Fruit fly (Drosophila melanogaster): Measurements from ENCODE around the gene CG16704.

CG16704 gene

dm6 chr2L:3694920-3695319 lies 2.5 kb upstream of the CG16704 start, which contains the start of gene CG43165:
TSS of gene CG43165 (minus strand) at chr2L:3695020.
- TF ChIP-seq CG8765 (GFP tag; IDR thresholded peaks at IDR 0.05) (peak; percentile 22; the same call in 1 of the 2 replicates), Pdp1 (GFP tag; optimal IDR thresholded peaks at IDR 0.05) (peak in 1 of 2 experiments; percentile 12), HLH54F (GFP tag; optimal IDR thresholded peaks at IDR 0.05) (no peak)

- TF ChIP-seq sr (GFP tag; IDR thresholded peaks at IDR 0.05): no peak
- no peak for TF ChIP-seq peb (GFP tag; IDR thresholded peaks at IDR 0.05)
- no peak for TF ChIP-seq jumu (GFP tag; optimal IDR thresholded peaks at IDR 0.05)
- no peak for TF ChIP-seq CG17829 (tag; optimal IDR thresholded peaks at IDR 0.05)
- no peak for TF ChIP-seq HLH3B (GFP tag; IDR thresholded peaks at IDR 0.05)
- TF ChIP-seq CG11696 (GFP tag; IDR thresholded peaks at IDR 0.05): no peak
- no peak for TF ChIP-seq Trl (optimal IDR thresholded peaks at IDR 0.05)
- no peak for TF ChIP-seq Trl (GFP tag; optimal IDR thresholded peaks at IDR 0.05)
- no peak for TF ChIP-seq hb (GFP tag; IDR thresholded peaks at IDR 0.05; ENCODE audit: partially characterized antibody)
- TF ChIP-seq Drgx (GFP tag; IDR thresholded peaks at IDR 0.05): no peak
- no peak for TF ChIP-seq CG2120 (GFP tag; optimal IDR thresholded peaks at IDR 0.05)
- TF ChIP-seq CG8944 (GFP tag; optimal IDR thresholded peaks at IDR 0.05): no peak
- TF ChIP-seq CG12744 (GFP tag; optimal IDR thresholded peaks at IDR 0.05): no peak
- no peak for TF ChIP-seq Hr39 (optimal IDR thresholded peaks at IDR 0.05)
- no peak for TF ChIP-seq da (GFP tag; optimal IDR thresholded peaks at IDR 0.05)
- TF ChIP-seq CG9437 (GFP tag; optimal IDR thresholded peaks at IDR 0.05): no peak
- TF ChIP-seq tgo (GFP tag; IDR thresholded peaks at IDR 0.05): no peak
- no peak for TF ChIP-seq CG13123 (GFP tag; optimal IDR thresholded peaks at IDR 0.05)
- no peak for TF ChIP-seq CG17912 (GFP tag; optimal IDR thresholded peaks at IDR 0.05)
- no peak for TF ChIP-seq Mes4 (GFP tag; optimal IDR thresholded peaks at IDR 0.05)
- TF ChIP-seq CG4707 (GFP tag; optimal IDR thresholded peaks at IDR 0.05): no peak
These were observed 1.4 kb upstream of the CG16704 start, which contains the start of gene Acp24A4 for dm6 chr2L:3693805-3694204. TSS of gene Acp24A4 (minus strand) at chr2L:3693905.

- TF ChIP-seq CG10462 (GFP tag; optimal IDR thresholded peaks at IDR 0.05) (no peak), CG6765 (GFP tag; optimal IDR thresholded peaks at IDR 0.05) (no peak), CG1529 (GFP tag; optimal IDR thresholded peaks at IDR 0.05) (no peak), CG9437 (GFP tag; optimal IDR thresholded peaks at IDR 0.05) (no peak), CG17359 (tag; optimal IDR thresholded peaks at IDR 0.05) (no peak), corto (GFP tag; optimal IDR thresholded peaks at IDR 0.05) (no peak), Lpt (GFP tag; optimal IDR thresholded peaks at IDR 0.05) (no peak), CG18764 (GFP tag; optimal IDR thresholded peaks at IDR 0.05) (no peak), CG10147 (GFP tag; optimal IDR thresholded peaks at IDR 0.05) (no peak), Hr78 (GFP tag; optimal IDR thresholded peaks at IDR 0.05) (no peak)
These were observed 695 bp upstream of the CG16704 start, which contains the start of gene CG3513 for dm6 chr2L:3693082-3693481. TSS of gene CG3513 (minus strand) at chr2L:3693182.

- TF ChIP-seq Sox102F (GFP tag; optimal IDR thresholded peaks at IDR 0.05): no peak
- TF ChIP-seq CG4730 (GFP tag; IDR thresholded peaks at IDR 0.05): no peak
- no peak for TF ChIP-seq CG11093 (GFP tag; IDR thresholded peaks at IDR 0.05)
- 0 out of 2 replicates have a peak, but pooled peaks have one; percentile 19 for TF ChIP-seq dan (GFP tag; IDR thresholded peaks at IDR 0.05)
- peak; percentile 37; the same call in 1 of the 3 replicates for TF ChIP-seq row (GFP tag; IDR thresholded peaks at IDR 0.05)
- peak; percentile 2 for TF ChIP-seq CG4424 (GFP tag; optimal IDR thresholded peaks at IDR 0.05)
- no peak for TF ChIP-seq Vsx1 (GFP tag; optimal IDR thresholded peaks at IDR 0.05)
- peak; percentile 27 for TF ChIP-seq Ets65A (GFP tag)
- no peak for TF ChIP-seq hkb (optimal IDR thresholded peaks at IDR 0.05)
- no peak for TF ChIP-seq hkb (GFP tag; IDR thresholded peaks at IDR 0.05)
- peak; percentile 3 for TF ChIP-seq pros (GFP tag; optimal IDR thresholded peaks at IDR 0.05)
- peak; percentile 26; the same call in 1 of the 2 replicates for TF ChIP-seq vvl (GFP tag; IDR thresholded peaks at IDR 0.05)
- peak; percentile 6; the same call in 1 of the 2 replicates for TF ChIP-seq CG1024 (GFP tag; IDR thresholded peaks at IDR 0.05)
- 0 out of 3 replicates have a peak, but pooled peaks have one; percentile 26 for TF ChIP-seq CG34422 (GFP tag; IDR thresholded peaks at IDR 0.05)
- TF ChIP-seq Antp (GFP tag; optimal IDR thresholded peaks at IDR 0.05): peak; percentile 5
- TF ChIP-seq CG11398 (GFP tag; optimal IDR thresholded peaks at IDR 0.05): no peak
These were observed 7.1 kb downstream of the CG16704 start for dm6 chr2L:3685139-3685851.

All from whole organism, embryonic.